Fruit fly (Drosophila melanogaster) Kc167 (cell line): ENCODE data around the gene CG44094.

Experiments
- Myc ChIP-seq: fragments of >200 bp; optimal IDR thresholded peaks from 2 replicates; lab custom pipeline; 2017; ENCODE audit warnings: missing external identifiers
- h ChIP-seq: fragments of >200 bp; optimal IDR thresholded peaks from 3 replicates; lab custom pipeline; 2018; ENCODE audit warnings: missing external identifiers
- insv ChIP-seq: fragments of >200 bp; optimal IDR thresholded peaks from 3 replicates; lab custom pipeline; 2018; ENCODE audit warnings: missing external identifiers
- psq ChIP-seq: fragments of >200 bp; optimal IDR thresholded peaks from 2 replicates; lab custom pipeline; 2017; ENCODE audit warnings: missing external identifiers

dm6 chr3R:14576692-14577646 lies 558 bp upstream of the CG44094 start, which contains the start of gene stumps:
- TF ChIP-seq h (no peak), Myc (no peak), psq (lab: Kevin White, UChicago) (no peak), insv (lab: Kevin White, UChicago) (no peak)
